Fruit fly (Drosophila melanogaster): ENCODE results near the gene fws.
A peak's percentile ranks its signal among the peaks of the same experiment; 100 is the strongest.

The fws gene

DNA sequence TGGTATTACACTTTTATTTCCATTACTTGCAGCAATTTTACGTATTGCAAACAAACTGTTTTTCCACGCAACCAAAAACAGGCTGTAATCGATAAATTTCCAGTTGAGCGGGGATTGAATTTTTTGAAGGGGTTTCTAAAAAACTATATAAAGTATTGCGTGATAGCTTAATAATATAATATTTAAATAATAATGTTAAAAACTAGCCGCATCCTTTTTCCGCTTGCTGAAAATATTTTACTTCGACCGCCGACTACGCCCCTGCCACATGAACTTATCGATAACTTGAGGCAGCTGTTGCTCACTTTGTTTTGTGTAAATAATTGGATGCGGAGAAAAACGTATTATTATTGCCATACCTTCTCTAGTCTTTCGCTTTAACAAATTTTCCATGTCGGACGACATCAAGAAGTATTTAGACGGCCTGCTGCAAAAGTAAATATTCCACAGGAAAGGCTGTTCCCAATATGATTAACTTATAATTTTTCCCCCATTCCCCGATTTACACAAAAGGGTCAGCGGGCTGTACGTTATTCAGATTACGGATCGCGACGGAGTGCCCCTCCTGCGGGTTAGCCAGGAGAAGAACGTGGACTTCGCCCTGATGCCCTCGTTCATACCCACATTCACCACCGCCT is at the start of gene fws, which contains the start of gene Lamtor3:
Gene fws, minus strand, starts transcription at position 87 of the 638 bp plus-strand sequence.
Gene Lamtor3, plus strand, starts transcription at position 289 of the 638 bp plus-strand sequence.
- TF ChIP-seq noc (tag; optimal IDR thresholded peaks at IDR 0.05) = peak; percentile 96

DNA sequence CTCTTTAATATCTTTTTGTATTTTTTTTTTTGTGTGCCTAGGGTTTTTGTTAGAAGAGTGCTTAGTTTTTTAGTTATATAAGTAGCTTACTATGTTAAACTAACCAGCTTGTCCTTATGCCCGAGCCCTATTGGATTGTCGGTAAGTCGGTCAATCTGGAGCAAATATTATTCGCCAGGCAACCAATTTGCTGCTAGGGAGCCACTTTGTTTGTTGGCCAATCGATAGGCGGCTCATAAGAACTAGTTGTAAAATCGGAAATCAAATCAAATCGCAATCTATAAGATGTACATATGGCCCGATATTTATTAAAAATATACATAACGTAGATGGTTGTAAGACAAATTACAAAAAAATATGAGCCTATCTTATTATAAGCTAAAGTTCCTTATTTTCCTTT is 48.2 kb upstream of the fws start, which contains the start of gene CG15144:
Gene CG15144, minus strand, starts transcription at position 101 of the 400 bp plus-strand sequence.
- TF ChIP-seq noc (tag; optimal IDR thresholded peaks at IDR 0.05) = no peak

DNA sequence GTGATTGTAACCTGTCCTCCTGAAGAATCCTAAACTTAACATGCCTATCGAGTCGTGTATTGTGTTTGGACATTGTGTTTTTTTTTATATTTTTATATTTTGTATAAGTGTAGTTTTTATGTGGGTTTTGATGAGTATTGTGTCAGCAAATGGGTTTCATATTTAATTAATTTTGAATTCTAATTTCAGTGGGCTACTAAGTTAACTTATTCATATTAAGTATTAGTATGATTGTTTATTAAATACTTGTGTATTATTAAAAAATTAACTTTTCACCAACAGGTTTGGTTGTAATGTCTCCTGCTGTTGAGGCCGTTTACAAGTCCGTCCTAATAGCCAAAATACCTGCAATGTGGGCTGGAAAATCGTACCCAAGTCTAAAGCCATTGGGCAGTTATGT is 43.6 kb upstream of the fws start, which contains the start of gene CG15143:
Gene CG15143, minus strand, starts transcription at position 101 of the 400 bp plus-strand sequence.
- no peak for TF ChIP-seq noc (tag; optimal IDR thresholded peaks at IDR 0.05)

DNA sequence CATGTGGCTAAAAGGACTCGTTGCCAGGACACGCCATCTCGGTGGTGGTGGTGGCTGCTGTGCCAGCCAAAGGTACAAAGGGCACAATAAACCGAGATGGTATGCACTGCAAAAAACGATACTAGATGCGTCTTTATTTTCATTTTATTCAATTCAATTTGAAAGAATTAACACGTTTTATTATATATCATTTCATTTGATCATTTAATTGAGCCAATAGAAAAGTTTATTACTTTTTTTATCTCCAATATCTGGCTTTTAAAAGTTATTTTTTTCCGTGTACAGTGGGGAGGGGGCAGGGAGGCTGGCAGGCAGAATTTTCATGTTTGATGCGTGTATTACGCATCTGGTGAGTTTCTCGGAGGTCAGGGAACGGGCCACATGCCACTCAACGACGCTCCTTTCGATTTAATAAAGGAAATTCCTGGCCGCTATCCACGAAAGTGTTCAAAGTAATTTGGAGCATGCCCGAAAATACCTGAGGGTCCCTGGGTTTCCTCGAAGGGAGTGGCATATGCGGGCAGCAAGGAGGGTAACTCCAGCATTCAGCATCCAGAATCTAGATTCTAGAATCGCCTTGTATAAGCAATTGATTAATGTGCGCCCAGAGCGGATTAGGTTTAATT is 33.4 kb upstream of the fws start:
- peak; percentile 32 for TF ChIP-seq noc (tag; optimal IDR thresholded peaks at IDR 0.05)

DNA sequence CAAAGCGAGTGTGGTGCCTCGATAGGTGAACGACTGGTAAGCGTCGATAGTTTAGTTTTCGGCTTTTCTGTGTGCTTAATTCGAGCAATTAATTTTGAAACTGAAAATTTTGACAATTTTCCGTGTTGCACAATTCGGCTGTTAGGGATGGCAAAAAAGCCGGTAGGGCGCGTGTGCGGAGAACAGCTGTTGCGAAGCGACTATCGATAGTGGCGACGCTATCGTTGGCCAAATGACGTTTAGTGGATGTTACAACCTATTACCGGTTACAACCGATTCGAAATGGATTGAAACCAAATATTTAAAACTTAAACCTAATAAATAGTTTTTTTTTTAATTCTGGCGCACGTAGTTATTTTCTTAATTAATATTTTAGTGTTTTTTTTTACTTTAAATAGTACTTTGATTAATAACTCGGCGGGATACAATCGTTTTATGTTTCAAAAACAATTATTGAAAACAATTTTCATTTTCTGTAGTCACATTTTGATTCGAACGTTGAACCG is 20.2 kb upstream of the fws start, which contains the start of the genes mEFTs and Dhc36C:
Gene mEFTs, minus strand, starts transcription at position 161 of the 506 bp plus-strand sequence.
Gene Dhc36C, plus strand, starts transcription at position 456 of the 506 bp plus-strand sequence.
- no peak for TF ChIP-seq noc (tag; optimal IDR thresholded peaks at IDR 0.05)

DNA sequence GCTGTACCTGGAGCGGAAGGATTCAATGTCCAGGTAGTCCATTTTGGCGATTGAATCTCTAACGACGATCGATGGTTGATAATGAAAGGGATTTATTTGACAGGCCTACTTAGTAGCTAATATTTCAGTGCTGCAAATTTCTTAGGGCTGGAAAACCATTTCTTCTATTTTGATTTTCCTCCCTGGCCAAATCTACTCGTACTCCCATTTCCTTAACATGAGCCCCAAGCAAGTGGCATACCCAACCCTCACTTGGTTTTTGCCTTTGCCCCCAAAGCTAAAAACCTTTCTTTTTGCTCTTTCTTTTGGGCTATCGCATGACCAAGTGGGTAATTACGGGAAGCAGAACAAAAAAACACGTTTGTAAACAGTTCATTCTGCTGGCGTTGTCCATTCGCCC is 17.9 kb upstream of the fws start, which contains the start of gene CG15142:
Gene CG15142, minus strand, starts transcription at position 101 of the 400 bp plus-strand sequence.
- TF ChIP-seq noc (tag; optimal IDR thresholded peaks at IDR 0.05) = no peak

DNA sequence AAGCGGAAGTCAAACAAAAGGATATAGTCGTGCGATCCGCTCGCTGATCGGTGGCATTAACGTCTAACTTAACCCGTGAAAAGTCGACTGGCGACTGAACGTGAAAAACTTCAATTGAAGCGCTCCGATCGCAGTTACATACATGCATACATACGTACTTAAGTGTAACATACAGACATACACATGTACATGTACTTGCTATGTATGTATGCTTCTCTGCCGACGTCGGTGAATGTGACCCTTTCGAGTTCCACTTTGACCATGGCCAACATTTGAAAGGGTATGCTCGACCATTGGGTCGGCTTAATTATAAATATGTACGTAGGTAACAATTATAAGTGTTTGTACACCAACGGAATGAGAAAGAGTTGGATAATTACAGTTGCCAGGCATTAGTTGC is 16.3 kb upstream of the fws start, which contains the start of gene qua:
Gene qua, minus strand, starts transcription at position 101 of the 400 bp plus-strand sequence.
- TF ChIP-seq noc (tag; optimal IDR thresholded peaks at IDR 0.05) = no peak

DNA sequence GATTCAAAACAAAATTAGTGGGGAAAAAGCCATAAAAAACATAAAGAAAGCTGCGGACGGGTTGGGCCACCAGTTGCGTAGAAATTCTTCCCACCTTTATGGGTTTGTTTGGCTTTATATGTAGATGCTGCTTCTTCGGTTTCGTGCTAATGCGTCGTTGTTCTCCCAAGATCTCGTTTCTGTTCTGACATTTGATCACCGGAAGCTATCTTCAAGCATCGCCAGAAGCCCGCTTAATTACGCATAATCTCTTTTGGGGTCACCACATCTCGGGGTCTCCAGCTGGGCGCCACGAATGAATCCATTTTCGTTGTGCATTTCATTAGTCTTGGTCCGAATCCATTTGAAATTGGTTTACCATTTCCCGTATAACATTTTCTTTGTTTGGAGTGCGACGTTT is 14.9 kb upstream of the fws start:
- TF ChIP-seq noc (tag; optimal IDR thresholded peaks at IDR 0.05) = no peak

DNA sequence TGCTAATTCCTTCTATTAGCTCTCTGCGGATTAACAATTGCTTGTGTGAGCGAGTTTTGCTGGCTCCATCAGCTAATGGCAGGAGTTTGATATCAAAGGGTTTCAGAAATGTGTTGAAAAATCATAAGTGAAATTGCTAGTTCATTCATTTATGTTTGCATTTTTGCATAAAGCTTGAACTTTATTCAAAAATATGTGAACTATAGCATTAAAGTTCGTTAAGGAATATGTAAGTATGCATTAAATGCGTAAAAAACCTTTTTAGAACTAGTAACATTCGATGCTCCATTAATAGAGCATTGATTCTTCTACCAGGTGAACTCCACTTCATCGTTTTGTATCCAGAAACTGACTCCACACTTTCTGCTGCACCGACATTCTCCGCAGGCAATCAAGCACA is 11.9 kb upstream of the fws start:
- TF ChIP-seq noc (tag; optimal IDR thresholded peaks at IDR 0.05) = no peak

DNA sequence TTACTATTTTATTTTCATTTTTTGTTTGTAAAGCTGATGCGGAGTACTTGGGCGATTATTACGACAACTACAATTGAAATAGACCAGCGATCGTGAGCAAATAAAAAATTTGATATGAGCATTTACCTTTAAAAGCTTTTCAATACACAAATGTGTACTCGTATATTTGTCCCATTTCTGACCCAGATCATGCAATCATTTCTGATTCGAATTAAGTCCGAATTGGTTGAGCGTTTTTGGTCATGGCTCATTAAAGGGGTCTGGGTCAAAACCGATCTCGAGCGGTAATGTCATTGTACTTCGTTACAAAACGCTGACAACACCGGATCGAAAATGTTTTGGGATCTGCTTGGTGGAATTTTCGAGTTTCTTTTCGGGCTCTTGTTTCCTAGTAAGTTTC is 5.4 kb upstream of the fws start, which contains the start of gene CG43220:
Gene CG43220, plus strand, starts transcription at position 301 of the 400 bp plus-strand sequence.
- TF ChIP-seq noc (tag; optimal IDR thresholded peaks at IDR 0.05) = no peak

DNA sequence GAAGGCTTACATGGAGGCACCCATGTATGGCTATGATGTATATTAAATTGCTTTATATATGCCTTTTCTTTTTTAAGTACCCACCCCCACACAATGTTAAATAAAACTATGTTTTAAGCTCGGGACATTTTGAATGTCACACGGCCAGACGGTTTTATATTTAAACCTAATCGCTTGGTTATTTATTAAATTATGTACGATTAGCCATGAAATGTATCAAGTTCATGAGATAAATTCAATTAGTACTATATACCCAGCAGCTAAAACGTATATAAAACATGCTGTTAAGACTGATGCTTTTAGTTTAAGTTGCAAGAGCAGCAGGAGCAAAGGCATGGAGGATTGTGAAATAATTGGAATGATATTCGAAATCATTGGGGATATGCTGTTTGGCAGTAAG is 4.6 kb upstream of the fws start, which contains the start of the genes CG43221 and CG43645:
Gene CG43221, plus strand, starts transcription at position 301 of the 400 bp plus-strand sequence.
Gene CG43645, plus strand, starts transcription at position 301 of the 400 bp plus-strand sequence.
- TF ChIP-seq noc (tag; optimal IDR thresholded peaks at IDR 0.05) = no peak

DNA sequence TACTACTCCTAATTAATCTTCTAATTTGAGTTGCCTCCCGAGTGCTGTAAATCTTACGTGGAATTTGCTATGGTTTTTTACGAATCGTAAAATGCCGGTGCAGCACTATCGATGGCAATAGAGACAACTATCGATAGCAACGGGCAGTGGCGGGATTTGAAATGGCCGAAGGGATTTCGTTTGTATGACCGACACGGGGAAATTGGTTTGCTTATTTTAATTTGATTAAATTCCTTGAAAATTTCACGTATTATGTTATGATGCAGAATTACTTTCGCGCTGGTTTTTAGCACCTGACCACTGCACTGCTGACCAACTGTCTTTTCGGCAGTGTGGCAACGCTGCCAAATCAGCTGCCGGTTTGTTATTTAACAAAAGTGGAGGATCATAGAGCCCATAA is 3.3 kb upstream of the fws start, which contains the start of the genes GCS2beta and CG5131:
Gene GCS2beta, minus strand, starts transcription at position 134 of the 400 bp plus-strand sequence.
Gene CG5131, plus strand, starts transcription at position 328 of the 400 bp plus-strand sequence.
- peak; percentile 90 for TF ChIP-seq noc (tag; optimal IDR thresholded peaks at IDR 0.05)

DNA sequence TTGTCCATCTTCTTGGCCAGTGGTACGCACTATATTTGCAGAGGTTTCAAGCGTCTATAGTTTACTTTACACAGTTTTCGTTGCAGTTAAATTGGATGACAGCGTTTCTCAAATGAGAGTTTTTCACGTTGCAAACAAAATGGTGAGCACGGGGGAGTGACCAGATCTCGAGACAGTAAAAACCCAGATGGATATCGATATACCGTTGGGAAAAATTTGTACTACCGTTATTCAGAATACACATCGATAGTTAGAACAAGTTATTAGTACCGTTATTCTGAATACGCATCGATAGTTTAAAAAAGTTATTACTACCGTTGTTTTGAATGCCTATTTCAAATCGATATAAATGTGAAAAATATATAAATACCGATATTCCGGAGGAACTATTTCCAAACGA is 3.1 kb downstream of the fws start, which contains the start of gene cass:
Gene cass, minus strand, starts transcription at position 179 of the 400 bp plus-strand sequence.
- TF ChIP-seq noc (tag; optimal IDR thresholded peaks at IDR 0.05) = no peak

DNA sequence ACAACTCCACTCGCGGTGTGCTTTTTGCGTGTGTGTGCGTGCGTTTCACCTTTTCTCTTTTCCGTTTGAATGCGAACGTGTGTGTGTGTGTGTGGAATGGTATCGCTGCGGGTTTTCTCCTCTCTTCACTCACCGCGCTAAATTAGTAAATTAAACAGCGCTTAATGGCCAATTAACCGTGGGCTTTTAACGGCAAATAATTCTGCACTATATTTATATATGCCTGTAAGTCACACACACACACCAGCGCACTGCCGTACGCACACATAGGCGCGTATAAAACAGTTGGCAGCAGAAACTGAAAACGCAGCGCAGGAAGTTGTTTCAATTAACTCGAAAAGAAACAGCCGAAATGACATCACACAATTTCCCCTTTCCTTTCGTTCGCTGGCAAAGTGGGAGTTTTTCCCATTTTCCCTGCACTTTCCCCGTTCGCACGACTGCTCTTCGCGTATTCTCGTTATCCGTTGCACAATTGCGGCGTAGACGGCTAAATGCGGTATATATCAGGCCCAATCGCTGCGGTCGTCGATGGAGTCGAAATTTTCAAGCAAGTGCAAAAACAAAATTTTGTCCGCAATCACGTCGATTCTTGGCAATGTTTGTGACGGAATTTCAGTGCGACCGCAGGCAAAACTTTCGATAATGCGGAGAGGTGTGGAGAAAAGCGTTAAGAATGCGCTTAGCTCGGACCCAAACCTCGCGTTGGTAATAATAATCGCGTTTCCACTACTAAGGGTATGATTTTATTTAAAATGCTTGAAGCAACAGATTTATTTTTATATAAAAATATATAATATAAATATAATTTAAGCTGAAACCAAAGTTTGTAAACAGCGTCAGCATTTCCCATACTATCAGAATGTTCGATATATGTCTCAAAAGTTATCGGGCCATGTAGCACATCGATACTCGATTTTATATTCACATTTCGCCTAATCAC is 8.0 kb downstream of the fws start, which contains the start of gene BicD:
Gene BicD, minus strand, starts transcription at position 634 of the 943 bp plus-strand sequence.
- no peak for TF ChIP-seq noc (tag; optimal IDR thresholded peaks at IDR 0.05)

DNA sequence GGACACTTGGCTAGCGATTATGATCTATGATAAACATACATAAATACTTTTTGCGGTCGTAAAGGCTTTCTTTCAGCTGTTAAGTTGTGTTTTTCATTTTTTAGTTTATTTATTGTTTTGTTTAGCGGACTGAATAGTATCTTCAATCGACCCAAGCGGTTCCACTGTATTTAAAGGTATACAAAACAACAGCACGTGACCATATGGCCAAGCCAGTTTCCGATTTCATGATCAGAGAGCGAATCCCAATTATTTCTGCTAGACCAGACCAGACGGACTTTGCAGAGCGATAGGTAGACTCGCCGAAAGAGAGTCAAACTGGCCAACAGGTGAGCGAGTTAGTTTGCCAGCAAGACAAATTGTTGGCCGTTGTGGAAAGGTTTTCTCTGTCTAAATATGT is 9.3 kb downstream of the fws start, which contains the start of gene Sgt:
Gene Sgt, plus strand, starts transcription at position 80 of the 400 bp plus-strand sequence.
- no peak for TF ChIP-seq noc (tag; optimal IDR thresholded peaks at IDR 0.05)
